Worm (Caenorhabditis elegans) whole organism, L4/young adult: Measurements from ENCODE around the gene fbxb-5.

Source experiments
- W03F9.2 ChIP-seq: fragments of 150-350 bp; optimal IDR thresholded peaks from 2 replicates; lab custom pipeline; 2014; ENCODE audit warnings: missing biosample characterization, missing genetic modification characterization
- dao-5 ChIP-seq: sonication (generic microtip); optimal IDR thresholded peaks from 2 replicates; lab custom pipeline; 2016; ENCODE audit warnings: missing genotype, missing genetic modification characterization, moderate library complexity, missing compliant biosample characterization
- him-1 ChIP-seq: sonication (generic microtip); optimal IDR thresholded peaks from 2 replicates; lab custom pipeline; 2016; ENCODE audit warnings: missing genotype, missing genetic modification reagents, missing genetic modification characterization, missing compliant biosample characterization

The fbxb-5 gene

DNA sequence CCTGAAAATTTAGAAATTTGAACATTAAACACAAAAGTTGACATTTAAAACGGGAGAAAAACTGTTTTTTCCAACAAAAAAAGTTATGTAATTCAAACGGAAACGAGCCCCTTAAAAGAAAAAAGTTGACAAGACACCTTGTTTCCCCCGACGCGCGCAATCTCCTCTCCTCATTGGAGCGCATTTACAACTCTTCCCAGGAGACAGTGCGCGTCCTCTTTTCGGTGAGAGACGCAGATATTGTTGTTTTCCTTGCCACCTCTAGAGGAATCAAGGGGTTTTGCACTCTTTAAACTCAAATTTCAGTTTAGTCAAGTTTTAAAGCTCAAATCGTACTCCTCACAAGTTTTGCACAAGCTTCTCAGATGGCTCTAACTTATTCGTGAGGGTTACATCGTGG lies 26.4 kb downstream of the fbxb-5 start, which contains the start of gene F58E1.13:
TSS of gene F58E1.13 (minus strand) at position 12 of the 400 bp plus-strand sequence.
- TF ChIP-seq him-1 (tag; lab: Kevin White, UChicago) (no peak), dao-5 (tag; lab: Kevin White, UChicago) (no peak), W03F9.2 (tag; lab: Kevin White, UChicago) (no peak)

DNA sequence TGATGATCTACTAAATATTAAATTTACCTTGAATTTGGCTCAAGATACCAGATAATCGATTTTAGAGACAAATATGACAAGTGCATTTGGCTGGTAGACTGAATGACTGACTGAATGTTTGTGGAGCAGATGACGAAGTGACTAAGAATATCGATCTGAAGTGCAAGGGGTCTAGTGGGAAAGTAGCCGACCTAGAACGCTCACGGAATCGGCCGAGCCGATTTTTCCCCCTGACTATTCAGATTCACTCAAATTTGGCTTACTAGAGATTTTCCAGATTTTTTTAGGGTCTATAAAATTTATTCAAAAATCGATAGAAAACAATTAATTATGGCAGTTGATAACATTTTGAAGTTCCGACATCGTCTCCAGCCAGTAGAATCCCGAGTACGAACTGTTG lies 27.8 kb downstream of the fbxb-5 start, which contains the start of gene fbxc-26:
TSS of gene fbxc-26 (minus strand) at position 101 of the 400 bp plus-strand sequence.
- TF ChIP-seq dao-5 (tag; lab: Kevin White, UChicago) (no peak), W03F9.2 (tag; lab: Kevin White, UChicago) (no peak), him-1 (tag; lab: Kevin White, UChicago) (no peak)

DNA sequence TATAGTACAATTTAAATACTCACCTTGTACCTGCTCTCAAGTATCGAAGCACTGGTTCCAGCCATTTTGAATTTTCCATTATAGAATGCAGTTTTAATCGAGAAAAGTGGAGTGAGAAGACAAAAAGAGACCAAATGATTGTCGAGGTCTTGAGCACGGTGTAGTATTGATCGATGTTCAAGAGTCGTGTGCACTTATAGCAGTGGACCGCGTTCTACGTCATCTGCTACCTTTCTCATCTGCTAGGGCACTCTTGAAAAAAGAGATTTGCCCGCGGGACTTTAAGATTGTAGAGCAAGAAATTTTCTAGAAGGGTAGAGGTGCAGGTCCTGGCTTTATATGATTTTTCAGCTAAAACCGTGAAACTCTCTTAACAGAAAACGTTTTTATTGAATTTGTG lies 29.5 kb downstream of the fbxb-5 start, which contains the start of gene fbxc-21:
TSS of gene fbxc-21 (minus strand) at position 101 of the 400 bp plus-strand sequence.
- TF ChIP-seq him-1 (tag; lab: Kevin White, UChicago) (no peak), W03F9.2 (tag; lab: Kevin White, UChicago) (no peak), dao-5 (tag; lab: Kevin White, UChicago) (no peak)

DNA sequence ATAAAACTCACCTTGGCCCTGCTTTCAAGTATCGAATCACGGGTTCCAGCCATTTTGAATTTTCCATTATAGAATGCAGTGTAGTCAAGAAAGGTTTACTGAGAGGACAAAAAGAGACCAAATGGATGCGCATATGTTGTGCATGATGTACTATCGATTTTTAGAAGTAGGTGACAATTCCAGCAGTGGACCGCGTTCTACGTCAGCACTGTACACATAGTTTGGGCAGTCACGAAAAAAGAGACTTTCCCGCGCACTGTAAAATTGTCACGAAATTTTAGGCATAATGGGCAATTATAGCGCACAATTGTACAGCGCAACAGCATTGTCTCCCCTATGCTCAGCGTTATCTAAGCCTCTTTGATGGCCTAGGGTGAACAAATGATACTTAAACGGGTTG lies 31.3 kb downstream of the fbxb-5 start, which contains the start of gene fbxc-22:
TSS of gene fbxc-22 (minus strand) at position 101 of the 400 bp plus-strand sequence.
- TF ChIP-seq him-1 (tag; lab: Kevin White, UChicago) (no peak), W03F9.2 (tag; lab: Kevin White, UChicago) (no peak), dao-5 (tag; lab: Kevin White, UChicago) (no peak)

DNA sequence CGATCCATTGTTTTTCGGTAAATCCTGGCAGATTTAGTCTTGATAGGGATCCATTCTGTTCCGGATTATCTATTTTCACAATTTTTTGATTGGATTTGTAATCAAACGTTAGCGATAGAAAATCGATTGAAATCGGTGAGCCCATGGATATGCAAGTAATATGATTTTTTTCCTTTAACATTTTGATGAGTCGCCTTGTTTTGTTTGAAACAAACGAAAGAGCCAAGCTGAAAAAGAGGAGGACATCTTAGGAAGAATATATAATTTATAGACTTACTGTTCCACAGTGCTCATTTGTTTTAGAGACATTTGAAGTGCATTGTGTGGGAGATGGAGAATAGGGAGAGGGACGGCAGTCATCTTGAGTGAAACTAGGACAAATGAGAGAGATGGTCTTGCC lies 33.5 kb downstream of the fbxb-5 start, which contains the start of the genes fbxb-18 and fbxb-19:
TSS of gene fbxb-18 (minus strand) at position 101 of the 400 bp plus-strand sequence.
TSS of gene fbxb-19 (minus strand) at position 369 of the 400 bp plus-strand sequence.
- TF ChIP-seq W03F9.2 (tag; lab: Kevin White, UChicago) (no peak), dao-5 (tag; lab: Kevin White, UChicago) (no peak), him-1 (tag; lab: Kevin White, UChicago) (no peak)

DNA sequence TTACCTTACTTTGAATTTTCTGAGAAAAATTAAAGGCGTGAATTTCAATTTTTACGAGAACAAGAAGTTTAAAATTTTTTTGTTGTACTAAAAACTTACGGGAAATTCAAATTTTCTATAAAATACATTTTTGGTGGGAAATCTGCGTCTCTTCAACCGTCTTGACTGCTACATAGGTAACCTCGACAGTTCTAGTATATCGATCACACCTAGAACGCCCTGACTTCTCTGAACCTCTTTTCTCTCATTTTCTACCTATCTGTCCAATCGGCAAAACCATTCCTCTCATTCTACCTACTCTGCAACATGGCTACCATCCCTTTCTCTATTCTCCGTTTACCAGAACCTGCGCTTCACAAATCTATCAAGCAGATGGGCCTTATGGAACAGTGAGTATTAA lies 38.6 kb downstream of the fbxb-5 start, which contains the start of gene fbxb-25:
TSS of gene fbxb-25 (plus strand) at position 301 of the 400 bp plus-strand sequence.
- no peak for TF ChIP-seq him-1 (tag; lab: Kevin White, UChicago)
- TF ChIP-seq W03F9.2 (tag; lab: Kevin White, UChicago), result no peak
- no peak for TF ChIP-seq dao-5 (tag; lab: Kevin White, UChicago)

DNA sequence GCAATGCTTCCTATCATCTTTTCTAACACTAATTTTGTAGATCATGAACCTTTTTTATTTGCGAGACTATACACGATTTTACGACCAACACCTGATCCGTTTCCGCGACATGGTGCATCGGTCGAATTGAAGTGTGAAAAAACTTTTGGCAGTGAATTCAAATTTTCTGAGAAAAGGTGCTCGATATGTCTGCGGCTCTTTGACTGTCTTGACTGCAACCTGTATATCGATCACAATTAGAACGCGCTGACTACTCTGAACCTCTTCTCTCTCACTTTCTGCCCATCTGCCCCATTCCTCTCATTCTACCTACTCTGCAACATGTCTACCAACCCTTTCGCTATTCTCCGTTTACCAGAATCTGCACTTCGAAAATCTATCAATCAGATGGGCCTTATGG lies 40.1 kb downstream of the fbxb-5 start, which contains the start of gene fbxb-26:
TSS of gene fbxb-26 (plus strand) at position 301 of the 400 bp plus-strand sequence.
- no peak for TF ChIP-seq W03F9.2 (tag; lab: Kevin White, UChicago)
- TF ChIP-seq dao-5 (tag; lab: Kevin White, UChicago), result no peak
- no peak for TF ChIP-seq him-1 (tag; lab: Kevin White, UChicago)

DNA sequence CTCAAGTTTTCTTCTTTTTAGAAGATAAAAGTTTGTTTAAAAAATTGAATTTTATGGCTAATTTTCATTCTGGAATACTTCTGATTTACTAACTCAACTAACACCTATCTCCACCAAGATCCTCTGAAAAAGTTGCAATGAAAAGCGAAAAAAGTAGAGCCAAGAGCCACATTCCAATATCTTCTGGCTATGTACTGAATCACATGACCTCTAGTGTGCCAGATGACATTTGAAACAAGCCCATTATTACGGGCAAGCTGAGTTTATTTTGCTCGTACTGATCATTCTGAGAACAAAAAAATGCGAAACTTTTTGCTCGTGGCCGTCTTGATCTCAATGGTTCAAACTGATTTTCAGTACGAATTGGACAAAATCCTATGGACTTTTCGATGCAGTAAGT lies 43.2 kb downstream of the fbxb-5 start, which contains the start of gene irld-36:
TSS of gene irld-36 (plus strand) at position 301 of the 400 bp plus-strand sequence.
- no peak for TF ChIP-seq dao-5 (tag; lab: Kevin White, UChicago)
- no peak for TF ChIP-seq W03F9.2 (tag; lab: Kevin White, UChicago)
- no peak for TF ChIP-seq him-1 (tag; lab: Kevin White, UChicago)

DNA sequence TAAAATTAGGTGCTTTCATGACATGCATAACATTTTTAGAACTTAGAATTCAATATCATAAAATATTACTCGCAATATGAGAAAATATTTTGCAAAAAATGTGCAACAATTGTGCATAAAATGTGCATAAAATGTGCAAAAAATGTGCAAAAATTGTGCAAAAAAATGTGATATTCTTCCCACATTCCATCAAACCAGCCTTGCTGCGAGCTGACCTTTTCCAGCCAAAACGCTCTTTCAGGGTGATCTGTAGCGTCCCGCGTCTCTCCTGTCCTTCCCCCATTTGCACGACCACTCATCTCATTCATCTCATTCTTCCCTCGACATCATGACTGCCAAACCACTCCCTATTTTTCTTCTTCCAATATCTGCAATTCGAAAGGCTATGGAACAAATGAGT lies 46.2 kb downstream of the fbxb-5 start, which contains the start of gene fbxb-17:
TSS of gene fbxb-17 (plus strand) at position 301 of the 400 bp plus-strand sequence.
- TF ChIP-seq dao-5 (tag; lab: Kevin White, UChicago) (no peak), him-1 (tag; lab: Kevin White, UChicago) (no peak), W03F9.2 (tag; lab: Kevin White, UChicago) (no peak)

DNA sequence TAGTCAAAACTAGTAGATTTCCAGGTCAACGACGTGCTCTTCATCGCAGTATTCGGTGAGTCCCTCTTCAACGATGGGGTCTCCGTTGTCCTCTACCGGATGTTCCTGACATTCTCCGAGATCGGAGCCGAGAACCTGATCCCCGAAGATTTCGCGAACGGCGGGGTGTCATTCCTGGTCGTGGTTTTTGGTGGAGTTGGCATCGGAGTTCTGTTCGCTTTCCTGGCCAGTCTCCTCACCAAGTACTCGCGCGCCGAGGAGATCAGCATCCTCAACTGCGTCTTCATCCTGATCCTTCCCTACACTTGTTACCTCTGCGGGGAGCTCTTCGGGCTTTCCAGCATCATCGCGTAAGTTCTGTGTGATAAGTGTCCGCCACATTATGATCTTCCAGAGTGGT lies 49.6 kb downstream of the fbxb-5 start:
- no peak for TF ChIP-seq dao-5 (tag; lab: Kevin White, UChicago)

DNA sequence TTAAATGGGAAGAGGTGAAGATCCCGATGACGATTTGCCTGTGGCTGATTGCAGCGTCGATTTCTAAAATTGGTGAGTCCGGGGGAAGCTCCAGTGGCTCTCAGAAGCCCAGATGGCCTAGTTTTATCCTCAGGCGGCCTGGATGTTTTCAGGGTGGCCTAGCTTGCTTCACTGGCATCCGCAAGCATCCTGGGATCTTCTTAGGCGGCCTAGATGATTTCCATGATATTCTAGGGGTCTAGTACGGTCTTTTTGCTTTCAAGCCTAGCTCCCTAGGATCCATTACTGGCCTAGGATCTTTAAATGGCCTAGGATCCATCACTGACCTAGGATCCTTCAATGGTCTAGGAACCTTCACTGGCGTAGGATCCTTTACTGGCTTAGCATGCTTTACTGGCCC lies 51.3 kb downstream of the fbxb-5 start:
- no peak for TF ChIP-seq W03F9.2 (tag; lab: Kevin White, UChicago)
- no peak for TF ChIP-seq dao-5 (tag; lab: Kevin White, UChicago)
- TF ChIP-seq him-1 (tag; lab: Kevin White, UChicago), result no peak
